Worm (Caenorhabditis elegans): ENCODE data around the gene daf-14.

Gene daf-14

DNA sequence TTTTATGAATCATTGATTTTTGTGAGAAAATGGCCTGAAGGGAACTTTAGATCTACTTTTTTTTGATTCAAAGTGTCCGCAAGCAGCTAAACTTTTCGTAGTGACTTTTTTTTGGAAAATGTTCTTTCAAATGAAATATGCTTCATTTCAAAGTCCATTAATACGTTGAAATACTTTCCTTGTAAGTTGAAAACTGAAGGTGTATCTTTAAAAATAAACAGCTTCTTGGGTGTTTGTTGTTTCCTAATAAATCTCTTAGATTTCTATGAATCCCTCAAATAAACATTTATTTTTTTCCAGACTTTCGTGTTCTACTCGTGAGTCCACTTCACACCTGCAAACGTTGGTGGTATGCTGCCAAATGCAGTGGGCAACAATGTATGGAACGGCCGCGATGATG is 36.2 kb downstream of the daf-14 start, which contains the start of gene ebax-1:
ebax-1 (plus strand) TSS at position 301 of the 400 bp plus-strand sequence.
- TF ChIP-seq cnd-1 (tag; optimal IDR thresholded peaks at IDR 0.05) (no peak), hlh-1 (tag; optimal IDR thresholded peaks at IDR 0.05) (no peak), sem-2 (GFP tag; optimal IDR thresholded peaks at IDR 0.05) (no peak), bed-3 (GFP tag; optimal IDR thresholded peaks at IDR 0.05) (no peak), sptf-1 (tag; optimal IDR thresholded peaks at IDR 0.05) (no peak), ceh-43 (GFP tag; optimal IDR thresholded peaks at IDR 0.05) (no peak), unc-62 (GFP tag; optimal IDR thresholded peaks at IDR 0.05) (no peak), mab-5 (tag; optimal IDR thresholded peaks at IDR 0.05) (no peak)

DNA sequence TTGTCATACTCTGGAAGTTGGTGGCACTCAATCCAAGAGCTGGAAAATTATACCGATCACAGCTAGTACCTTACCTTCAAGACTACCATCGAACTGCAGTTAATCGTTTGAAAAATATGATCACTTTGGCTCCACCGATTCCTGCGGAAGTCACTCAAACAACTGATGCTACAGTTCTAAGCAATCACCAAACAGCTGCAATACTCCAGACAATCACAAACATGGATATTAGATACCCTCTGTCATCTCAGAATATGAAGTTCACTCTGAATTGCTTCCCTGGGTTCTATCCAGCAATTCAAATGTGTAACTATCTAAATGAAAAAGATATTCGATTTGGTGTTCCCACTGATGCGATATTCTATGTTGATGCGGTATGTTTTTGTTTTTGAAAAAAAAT is 38.1 kb downstream of the daf-14 start:
- TF ChIP-seq lsy-2 (tag; optimal IDR thresholded peaks at IDR 0.05) = no peak
- TF ChIP-seq ceh-83 (GFP tag; optimal IDR thresholded peaks at IDR 0.05) = no peak
- TF ChIP-seq mab-5 (tag; optimal IDR thresholded peaks at IDR 0.05) = no peak
- no peak for TF ChIP-seq lin-32 (GFP tag; optimal IDR thresholded peaks at IDR 0.05)
- TF ChIP-seq ceh-39 (tag; optimal IDR thresholded peaks at IDR 0.05) = no peak

ce11 chrIV:10294030-10294429 is 43.6 kb downstream of the daf-14 start, which contains the start of gene R09E10.6:
R09E10.6 (minus strand) TSS chrIV:10294130.
- TF ChIP-seq M03D4.4 (tag; optimal IDR thresholded peaks at IDR 0.05) = no peak
- no peak for TF ChIP-seq nhr-237 (tag; optimal IDR thresholded peaks at IDR 0.05)
- TF ChIP-seq lin-32 (GFP tag; optimal IDR thresholded peaks at IDR 0.05) = no peak
- TF ChIP-seq ces-1 (GFP tag; optimal IDR thresholded peaks at IDR 0.05) = no peak
- TF ChIP-seq mep-1 (tag; optimal IDR thresholded peaks at IDR 0.05) = no peak
- no peak for TF ChIP-seq lsy-2 (tag; optimal IDR thresholded peaks at IDR 0.05)
- no peak for TF ChIP-seq nhr-76 (tag; optimal IDR thresholded peaks at IDR 0.05)
- no peak for TF ChIP-seq ham-2 (GFP tag; optimal IDR thresholded peaks at IDR 0.05)
- no peak for TF ChIP-seq ceh-43 (GFP tag; optimal IDR thresholded peaks at IDR 0.05)
- TF ChIP-seq elt-1 (tag; optimal IDR thresholded peaks at IDR 0.05; ENCODE audit: borderline replicate concordance, insufficient read depth) = no peak
- TF ChIP-seq unc-120 (tag; optimal IDR thresholded peaks at IDR 0.05; ENCODE audit: poor library complexity, severe bottlenecking) = no peak
- TF ChIP-seq cnd-1 (tag; optimal IDR thresholded peaks at IDR 0.05) = no peak
- TF ChIP-seq ztf-11 (tag; optimal IDR thresholded peaks at IDR 0.05) = no peak
- TF ChIP-seq nhr-28 (tag; optimal IDR thresholded peaks at IDR 0.05) = no peak

DNA sequence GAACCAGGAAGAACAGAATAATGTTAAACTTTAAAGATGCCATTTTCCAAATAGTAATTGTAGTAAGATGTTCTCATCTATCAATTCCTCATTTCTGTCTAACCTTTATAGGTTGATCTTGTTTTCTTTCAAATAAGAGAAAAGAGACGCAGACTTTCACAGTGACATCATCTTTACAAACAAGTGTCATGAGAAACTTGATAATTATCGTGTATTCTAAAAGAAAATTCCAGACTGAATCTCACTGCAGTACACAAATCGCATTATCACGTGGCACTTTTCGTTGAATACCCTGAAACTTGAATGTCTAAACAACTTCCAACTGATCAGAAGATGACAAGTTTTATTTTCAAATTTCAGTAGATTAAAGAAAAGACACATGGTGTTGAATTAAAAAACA is 44.7 kb downstream of the daf-14 start, which contains the start of gene R09E10.13:
R09E10.13 (minus strand) TSS at position 61 of the 400 bp plus-strand sequence.
- TF ChIP-seq sptf-1 (tag; optimal IDR thresholded peaks at IDR 0.05) = no peak
- no peak for TF ChIP-seq ham-2 (GFP tag; optimal IDR thresholded peaks at IDR 0.05)
- no peak for TF ChIP-seq flh-1 (GFP tag; optimal IDR thresholded peaks at IDR 0.05)
- TF ChIP-seq ceh-43 (GFP tag; optimal IDR thresholded peaks at IDR 0.05) = no peak
- no peak for TF ChIP-seq drap-1 (GFP tag; optimal IDR thresholded peaks at IDR 0.05)
- TF ChIP-seq mls-2 (tag; optimal IDR thresholded peaks at IDR 0.05) = no peak
- no peak for TF ChIP-seq ceh-83 (GFP tag; optimal IDR thresholded peaks at IDR 0.05)
- TF ChIP-seq sem-2 (GFP tag; optimal IDR thresholded peaks at IDR 0.05) = no peak
- TF ChIP-seq lin-13 (tag; optimal IDR thresholded peaks at IDR 0.05) = no peak

DNA sequence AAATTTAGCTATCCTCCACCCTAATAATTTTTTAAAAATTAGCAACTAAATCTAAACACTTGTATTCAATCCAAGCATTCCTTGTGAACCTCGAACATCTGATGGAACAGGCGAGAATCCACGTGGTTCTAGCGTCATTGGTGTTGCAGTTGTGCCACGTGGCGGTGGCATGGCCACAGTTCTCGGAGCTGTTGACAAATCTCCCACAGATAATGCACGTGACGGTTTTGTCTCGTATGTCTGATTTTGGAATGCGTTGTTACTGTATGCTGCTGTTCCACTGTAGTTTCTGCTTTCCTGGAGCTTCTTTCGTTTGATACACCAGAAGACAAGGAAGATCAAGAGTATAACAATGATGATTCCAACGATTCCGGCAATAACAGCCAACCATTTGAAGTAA is 45.6 kb downstream of the daf-14 start:
- TF ChIP-seq cnd-1 (tag; optimal IDR thresholded peaks at IDR 0.05) = no peak
- no peak for TF ChIP-seq tbx-8 (GFP tag; optimal IDR thresholded peaks at IDR 0.05)
- TF ChIP-seq unc-62 (GFP tag; optimal IDR thresholded peaks at IDR 0.05) = no peak
- no peak for TF ChIP-seq nhr-237 (tag; optimal IDR thresholded peaks at IDR 0.05)
- no peak for TF ChIP-seq sptf-1 (tag; optimal IDR thresholded peaks at IDR 0.05)
- no peak for TF ChIP-seq unc-39 (tag; optimal IDR thresholded peaks at IDR 0.05)
- TF ChIP-seq mep-1 (tag; optimal IDR thresholded peaks at IDR 0.05) = no peak
- no peak for TF ChIP-seq lin-32 (GFP tag; optimal IDR thresholded peaks at IDR 0.05)
- TF ChIP-seq nhr-28 (tag; optimal IDR thresholded peaks at IDR 0.05) = no peak
- no peak for TF ChIP-seq blmp-1 (tag; optimal IDR thresholded peaks at IDR 0.05)
- TF ChIP-seq nhr-12 (tag; optimal IDR thresholded peaks at IDR 0.05) = no peak
- TF ChIP-seq unc-120 (tag; optimal IDR thresholded peaks at IDR 0.05; ENCODE audit: poor library complexity, severe bottlenecking) = no peak
- TF ChIP-seq mab-5 (tag; optimal IDR thresholded peaks at IDR 0.05) = no peak
- TF ChIP-seq snpc-4 (tag; optimal IDR thresholded peaks at IDR 0.05) = no peak
- TF ChIP-seq ceh-83 (GFP tag; optimal IDR thresholded peaks at IDR 0.05) = no peak
- TF ChIP-seq mls-2 (tag; optimal IDR thresholded peaks at IDR 0.05) = no peak
- no peak for TF ChIP-seq ham-2 (GFP tag; optimal IDR thresholded peaks at IDR 0.05)
